Worm (Caenorhabditis elegans): ENCODE data around the gene col-13.

DNA sequence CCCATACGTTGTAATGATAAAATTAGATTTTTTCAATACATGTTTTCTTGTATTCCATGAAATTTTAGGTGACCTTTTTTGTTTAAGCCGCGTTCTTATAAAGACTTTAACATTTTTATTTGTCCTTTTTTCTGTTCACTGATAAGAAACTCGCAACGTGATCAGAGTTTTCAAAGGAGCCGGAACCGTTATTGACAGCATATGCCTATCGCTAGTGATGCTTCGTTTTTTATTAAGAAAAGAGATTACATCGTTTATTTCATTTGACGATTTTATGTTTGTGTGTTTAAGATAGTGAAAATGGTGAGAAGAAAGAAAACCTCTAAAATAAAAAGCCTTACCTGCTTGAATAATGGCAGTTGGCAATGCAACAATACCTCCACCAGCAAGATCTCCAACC lies 10.9 kb upstream of the col-13 start:
- TF ChIP-seq lin-54 (GFP tag; optimal IDR thresholded peaks at IDR 0.05): no peak
- TF ChIP-seq hmg-20 (GFP tag; IDR thresholded peaks at IDR 0.05): no peak
- no peak for TF ChIP-seq D2030.7 (GFP tag; IDR thresholded peaks at IDR 0.05)
- no peak for TF ChIP-seq hlh-26 (GFP tag; conservative IDR thresholded peaks at IDR 0.05)
- no peak for TF ChIP-seq sea-2 (GFP tag; IDR thresholded peaks at IDR 0.05)
- TF ChIP-seq madf-3 (GFP tag; IDR thresholded peaks at IDR 0.05): no peak
- no peak for TF ChIP-seq F55B11.4 (tag; optimal IDR thresholded peaks at IDR 0.05; ENCODE audit: borderline replicate concordance, insufficient read depth)
- no peak for TF ChIP-seq zfh-2 (GFP tag; conservative IDR thresholded peaks at IDR 0.05)
- TF ChIP-seq Y53F4B.3 (GFP tag; IDR thresholded peaks at IDR 0.05): no peak
- TF ChIP-seq attf-6 (GFP tag; IDR thresholded peaks at IDR 0.05): no peak
- TF ChIP-seq ztf-28 (GFP tag; IDR thresholded peaks at IDR 0.05): no peak
- no peak for TF ChIP-seq unc-62 (GFP tag; optimal IDR thresholded peaks at IDR 0.05)
- no peak for TF ChIP-seq egl-44 (GFP tag; IDR thresholded peaks at IDR 0.05)
- no peak for TF ChIP-seq ztf-18 (tag; optimal IDR thresholded peaks at IDR 0.05)
